Worm (Caenorhabditis elegans): ENCODE data around the gene T17A3.12.

The T17A3.12 gene

DNA sequence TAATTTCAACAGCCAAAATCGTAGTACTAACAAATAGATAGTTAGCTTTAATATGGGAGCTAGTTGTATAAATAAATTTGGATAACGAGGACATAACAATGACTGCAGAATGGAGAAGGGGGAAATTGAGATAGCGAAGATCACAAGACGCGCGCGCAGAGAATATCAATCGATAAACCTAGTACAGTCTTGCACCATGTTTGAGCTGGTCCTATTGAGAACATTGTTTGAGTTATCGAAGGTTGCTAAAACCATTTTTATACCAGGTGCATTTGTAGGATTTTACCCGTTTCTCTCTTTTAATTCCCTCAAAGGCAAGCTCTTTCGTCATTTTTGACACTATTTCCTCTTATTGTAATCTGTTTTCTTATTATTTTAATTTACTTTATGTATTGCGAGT, 26.6 kb upstream of the T17A3.12 start, which contains the start of the genes F40G9.9 and F40G9.12:
F40G9.9 (minus strand) TSS at position 101 of the 400 bp plus-strand sequence.
F40G9.12 (plus strand) TSS at position 231 of the 400 bp plus-strand sequence.
- TF ChIP-seq tbx-2 (tag; optimal IDR thresholded peaks at IDR 0.05) (no peak), elt-1 (tag; optimal IDR thresholded peaks at IDR 0.05) (no peak), R02D3.7 (tag; optimal IDR thresholded peaks at IDR 0.05) (no peak), ama-1 (optimal IDR thresholded peaks at IDR 0.05) (no peak), ztf-4 (tag; optimal IDR thresholded peaks at IDR 0.05) (no peak), mdl-1 (tag; optimal IDR thresholded peaks at IDR 0.05) (no peak), pqm-1 (tag; optimal IDR thresholded peaks at IDR 0.05) (no peak), lsy-12 (tag; optimal IDR thresholded peaks at IDR 0.05) (no peak), aly-2 (tag; optimal IDR thresholded peaks at IDR 0.05) (no peak), ceh-16 (tag; optimal IDR thresholded peaks at IDR 0.05) (no peak), snpc-4 (tag; optimal IDR thresholded peaks at IDR 0.05) (no peak), nhr-43 (tag; optimal IDR thresholded peaks at IDR 0.05; ENCODE audit: poor library complexity, severe bottlenecking) (no peak), egl-27 (tag; optimal IDR thresholded peaks at IDR 0.05) (no peak), ceh-82 (tag; optimal IDR thresholded peaks at IDR 0.05) (no peak), nhr-25 (tag; optimal IDR thresholded peaks at IDR 0.05) (no peak), nhr-76 (tag; optimal IDR thresholded peaks at IDR 0.05) (no peak), jun-1 (tag; optimal IDR thresholded peaks at IDR 0.05) (no peak), skn-1 (tag; optimal IDR thresholded peaks at IDR 0.05) (no peak), fkh-10 (GFP tag; optimal IDR thresholded peaks at IDR 0.05) (no peak)

DNA sequence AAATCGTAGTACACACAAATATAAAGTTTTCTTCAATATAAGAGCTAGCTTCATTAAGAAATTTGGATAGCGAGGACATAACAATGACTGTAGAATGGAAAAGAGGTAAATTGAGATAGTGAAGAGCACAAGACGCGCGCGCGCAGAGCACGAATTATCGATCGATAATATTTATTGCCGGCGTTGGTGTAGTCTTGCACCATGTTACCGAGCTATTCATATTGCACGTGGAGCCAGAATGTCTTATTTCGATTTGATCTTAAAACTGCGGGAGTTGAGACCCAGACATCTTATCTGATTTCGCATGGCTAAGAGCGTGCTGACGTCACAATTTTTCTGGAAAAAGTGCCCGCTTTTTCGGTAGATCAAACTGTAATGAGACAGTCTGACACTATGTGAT, 24.5 kb upstream of the T17A3.12 start, which contains the start of gene F40G9.18:
F40G9.18 (minus strand) TSS at position 101 of the 400 bp plus-strand sequence.
- TF ChIP-seq snpc-4 (tag; optimal IDR thresholded peaks at IDR 0.05) (no peak), nhr-237 (tag; optimal IDR thresholded peaks at IDR 0.05) (no peak), nhr-76 (tag; optimal IDR thresholded peaks at IDR 0.05) (no peak), nhr-28 (tag; optimal IDR thresholded peaks at IDR 0.05) (no peak), ceh-82 (tag; optimal IDR thresholded peaks at IDR 0.05) (no peak), fos-1 (tag; optimal IDR thresholded peaks at IDR 0.05) (no peak), egl-5 (tag; optimal IDR thresholded peaks at IDR 0.05) (no peak)

DNA sequence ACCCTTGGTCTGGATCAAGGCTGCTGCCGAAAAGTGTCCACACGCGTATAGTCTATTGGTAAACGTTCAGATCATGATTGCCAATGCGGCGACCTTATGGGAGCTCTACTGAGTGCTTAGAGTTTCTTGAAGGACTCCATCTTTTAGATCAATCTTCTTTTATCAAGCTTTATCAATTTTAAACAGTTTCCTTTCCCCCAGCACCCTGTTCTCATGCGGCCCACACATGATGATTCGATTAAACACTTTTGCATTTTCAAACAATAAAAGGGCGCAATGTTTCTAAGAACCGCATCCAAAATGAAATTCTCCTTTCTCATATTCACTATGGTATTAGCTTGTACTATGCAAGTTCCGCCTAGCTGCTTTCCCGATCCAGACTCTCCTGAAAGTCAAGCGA, 20.4 kb upstream of the T17A3.12 start, which contains the start of gene F40G9.7:
F40G9.7 (plus strand) TSS at position 301 of the 400 bp plus-strand sequence.
- TF ChIP-seq ceh-28 (tag; optimal IDR thresholded peaks at IDR 0.05), result no peak
- no peak for TF ChIP-seq jun-1 (tag; optimal IDR thresholded peaks at IDR 0.05)
- TF ChIP-seq fkh-10 (GFP tag; optimal IDR thresholded peaks at IDR 0.05), result no peak
- TF ChIP-seq lsy-12 (tag; optimal IDR thresholded peaks at IDR 0.05), result no peak
- no peak for TF ChIP-seq ZK546.5 (tag; optimal IDR thresholded peaks at IDR 0.05)
- no peak for TF ChIP-seq nhr-77 (tag; optimal IDR thresholded peaks at IDR 0.05)
- TF ChIP-seq R02D3.7 (tag; optimal IDR thresholded peaks at IDR 0.05), result no peak
- no peak for TF ChIP-seq skn-1 (tag; optimal IDR thresholded peaks at IDR 0.05)
- no peak for TF ChIP-seq nhr-23 (tag; optimal IDR thresholded peaks at IDR 0.05)
- TF ChIP-seq fos-1 (tag; optimal IDR thresholded peaks at IDR 0.05), result no peak
- TF ChIP-seq lin-39 (tag; optimal IDR thresholded peaks at IDR 0.05), result no peak
- TF ChIP-seq nhr-237 (tag; optimal IDR thresholded peaks at IDR 0.05), result no peak

DNA sequence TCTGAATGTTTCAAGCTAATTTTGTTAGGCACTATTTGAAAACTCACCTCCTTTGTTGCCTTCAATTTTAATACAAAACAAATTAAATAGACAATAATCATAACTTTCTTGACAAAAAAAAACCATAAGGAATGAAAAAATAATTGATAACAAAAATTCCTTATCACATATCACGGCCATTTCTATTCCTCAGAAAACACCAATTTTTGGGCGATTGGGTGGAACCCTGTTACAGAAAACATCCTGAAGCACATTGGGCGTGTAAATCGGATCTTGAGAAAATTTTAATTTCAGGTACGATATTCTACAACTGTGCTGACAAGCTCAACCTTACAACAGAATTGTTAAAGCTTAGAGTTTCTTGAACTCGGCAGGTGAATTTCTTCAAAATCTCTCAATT, 19.8 kb upstream of the T17A3.12 start, which contains the start of gene F40G9.8:
F40G9.8 (minus strand) TSS at position 101 of the 400 bp plus-strand sequence.
- no peak for TF ChIP-seq nhr-11 (tag; optimal IDR thresholded peaks at IDR 0.05)
- TF ChIP-seq lin-15B (tag; optimal IDR thresholded peaks at IDR 0.05), result no peak
- TF ChIP-seq aly-2 (tag; optimal IDR thresholded peaks at IDR 0.05), result no peak
- TF ChIP-seq elt-2 (tag; optimal IDR thresholded peaks at IDR 0.05), result no peak
- TF ChIP-seq ztf-11 (tag; optimal IDR thresholded peaks at IDR 0.05), result no peak
- no peak for TF ChIP-seq lin-39 (tag; optimal IDR thresholded peaks at IDR 0.05)
- no peak for TF ChIP-seq snpc-4 (tag; optimal IDR thresholded peaks at IDR 0.05)
- TF ChIP-seq nhr-77 (tag; optimal IDR thresholded peaks at IDR 0.05), result no peak
- no peak for TF ChIP-seq ama-1 (optimal IDR thresholded peaks at IDR 0.05)
- no peak for TF ChIP-seq egl-27 (tag; optimal IDR thresholded peaks at IDR 0.05)
- no peak for TF ChIP-seq ceh-9 (tag; optimal IDR thresholded peaks at IDR 0.05)
- no peak for TF ChIP-seq nhr-28 (tag; optimal IDR thresholded peaks at IDR 0.05)
- TF ChIP-seq ceh-82 (tag; optimal IDR thresholded peaks at IDR 0.05), result no peak
- TF ChIP-seq jun-1 (tag; optimal IDR thresholded peaks at IDR 0.05), result no peak
- TF ChIP-seq mml-1 (tag; optimal IDR thresholded peaks at IDR 0.05), result no peak
- TF ChIP-seq skn-1 (tag; optimal IDR thresholded peaks at IDR 0.05), result no peak
- no peak for TF ChIP-seq fos-1 (tag; optimal IDR thresholded peaks at IDR 0.05)

DNA sequence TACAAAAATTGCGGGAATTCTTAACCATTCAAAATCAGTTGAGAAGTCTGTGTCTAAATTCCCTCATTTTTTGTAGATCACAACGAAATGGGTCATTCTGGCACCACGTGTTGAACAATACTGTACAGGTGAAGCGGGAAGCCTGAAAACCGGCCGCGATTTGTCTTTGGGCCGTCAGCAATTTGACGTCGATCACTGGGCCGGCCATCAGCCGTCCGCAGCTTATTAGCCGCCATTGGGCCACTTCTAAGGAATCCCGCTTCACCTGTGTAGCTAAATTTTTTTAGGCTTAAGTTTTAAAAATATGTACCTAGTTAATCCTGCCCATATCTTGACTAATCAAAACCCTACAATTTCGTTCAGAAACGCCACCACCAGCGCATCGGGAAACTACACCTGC, 14.7 kb upstream of the T17A3.12 start:
- no peak for TF ChIP-seq egl-27 (tag; optimal IDR thresholded peaks at IDR 0.05)
- TF ChIP-seq nhr-12 (tag; optimal IDR thresholded peaks at IDR 0.05), result no peak
- no peak for TF ChIP-seq ceh-82 (tag; optimal IDR thresholded peaks at IDR 0.05)
- TF ChIP-seq ceh-16 (tag; optimal IDR thresholded peaks at IDR 0.05), result no peak
